Fruit fly (Drosophila melanogaster): Measurements from ENCODE around the gene CG14422.
A peak's percentile ranks its signal among the peaks of the same experiment; 100 is the strongest.

The CG14422 gene

dm6 chrX:2919742-2920141, 23.4 kb upstream of the CG14422 start, which contains the start of gene CG3588 (continued):
- TF ChIP-seq amos (GFP tag; IDR thresholded peaks at IDR 0.05; ENCODE audit: partially characterized antibody) (no peak), MBD-R2 (GFP tag; IDR thresholded peaks at IDR 0.05) (peak; percentile 57), Chrac-16 (GFP tag; optimal IDR thresholded peaks at IDR 0.05) (peak; percentile 68), CG10321 (GFP tag; IDR thresholded peaks at IDR 0.05) (no peak), CG7963 (GFP tag; IDR thresholded peaks at IDR 0.05; ENCODE audit: partially characterized antibody) (no peak), Fer2 (tag; optimal IDR thresholded peaks at IDR 0.05) (peak; percentile 41), Nf-YB (GFP tag; optimal IDR thresholded peaks at IDR 0.05) (peak; percentile 4), Sin3A (optimal IDR thresholded peaks at IDR 0.05) (no peak), al (GFP tag; IDR thresholded peaks at IDR 0.05) (peak; percentile 89), CG30431 (GFP tag; optimal IDR thresholded peaks at IDR 0.05) (peak; percentile 18), CG17359 (tag; optimal IDR thresholded peaks at IDR 0.05) (peak; percentile 64), Deaf1 (tag; optimal IDR thresholded peaks at IDR 0.05) (peak; percentile 25), ranshi (GFP tag; IDR thresholded peaks at IDR 0.05) (peak; percentile 83), CG14965 (GFP tag; optimal IDR thresholded peaks at IDR 0.05; ENCODE audit: borderline replicate concordance) (no peak), CG14710 (tag; optimal IDR thresholded peaks at IDR 0.05) (peak; percentile 32), crp (GFP tag; optimal IDR thresholded peaks at IDR 0.05) (no peak), Dll (GFP tag; IDR thresholded peaks at IDR 0.05; ENCODE audit: partially characterized antibody) (no peak), CG16863 (GFP tag; optimal IDR thresholded peaks at IDR 0.05) (peak; percentile 66), CG1647 (GFP tag; optimal IDR thresholded peaks at IDR 0.05) (peak; percentile 69), ci (GFP tag; IDR thresholded peaks at IDR 0.05) (peak; percentile 77), CG7357 (GFP tag; IDR thresholded peaks at IDR 0.05) (0 out of 3 replicates have a peak, but pooled peaks have one; percentile 50), zen (tag; optimal IDR thresholded peaks at IDR 0.05) (no peak), Doc2 (GFP tag; IDR thresholded peaks at IDR 0.05) (no peak), da (GFP tag; optimal IDR thresholded peaks at IDR 0.05) (no peak), trh (GFP tag; optimal IDR thresholded peaks at IDR 0.05) (no peak), wek (GFP tag; optimal IDR thresholded peaks at IDR 0.05) (no peak), p53 (GFP tag; optimal IDR thresholded peaks at IDR 0.05) (no peak), gfzf (GFP tag; optimal IDR thresholded peaks at IDR 0.05) (no peak), CG8944 (GFP tag; optimal IDR thresholded peaks at IDR 0.05) (peak; percentile 50), Opbp (GFP tag; IDR thresholded peaks at IDR 0.05; ENCODE audit: partially characterized antibody) (no peak), Stat92E (GFP tag; optimal IDR thresholded peaks at IDR 0.05) (no peak), ro (GFP tag; IDR thresholded peaks at IDR 0.05) (no peak), CG1832 (GFP tag; optimal IDR thresholded peaks at IDR 0.05) (no peak), Mes4 (GFP tag; optimal IDR thresholded peaks at IDR 0.05) (no peak), CG4854 (GFP tag; optimal IDR thresholded peaks at IDR 0.05) (peak; percentile 34), h (optimal IDR thresholded peaks at IDR 0.05) (no peak), CG3163 (GFP tag; optimal IDR thresholded peaks at IDR 0.05) (peak; percentile 44), ATbp (GFP tag; optimal IDR thresholded peaks at IDR 0.05) (peak; percentile 33), CG6689 (GFP tag; IDR thresholded peaks at IDR 0.05) (peak; percentile 71), kay (GFP tag; optimal IDR thresholded peaks at IDR 0.05) (no peak), CG8478 (optimal IDR thresholded peaks at IDR 0.05) (no peak), bcd (GFP tag; optimal IDR thresholded peaks at IDR 0.05) (peak; percentile 68), CG6175 (GFP tag; IDR thresholded peaks at IDR 0.05) (0 out of 3 replicates have a peak, but pooled peaks have one; percentile 61), CG14667 (GFP tag; IDR thresholded peaks at IDR 0.05) (peak; percentile 64), pfk (GFP tag; optimal IDR thresholded peaks at IDR 0.05) (no peak), gem (tag; optimal IDR thresholded peaks at IDR 0.05) (peak; percentile 79), tll (GFP tag; optimal IDR thresholded peaks at IDR 0.05) (no peak), CG3407 (GFP tag; optimal IDR thresholded peaks at IDR 0.05) (no peak), CG9797 (GFP tag; optimal IDR thresholded peaks at IDR 0.05) (no peak), disco-r (GFP tag; optimal IDR thresholded peaks at IDR 0.05) (peak; percentile 54), CG8089 (GFP tag; optimal IDR thresholded peaks at IDR 0.05) (peak; percentile 18), sima (GFP tag; optimal IDR thresholded peaks at IDR 0.05) (no peak)

Measured in whole organism, embryonic.